Fruit fly (Drosophila melanogaster): Measurements from ENCODE around the gene Orct.
A peak's percentile ranks its signal among the peaks of the same experiment; 100 is the strongest.

The Orct gene

dm6 chr3R:24252494-24252893 lies 23.6 kb upstream of the Orct start, which contains the start of gene beta-PheRS (continued):
- TF ChIP-seq cato (GFP tag; optimal IDR thresholded peaks at IDR 0.05; ENCODE audit: borderline replicate concordance) (peak; percentile 11), sd (tag; optimal IDR thresholded peaks at IDR 0.05) (no peak), Xrp1 (GFP tag; IDR thresholded peaks at IDR 0.05) (0 out of 2 replicates have a peak, but pooled peaks have one; percentile 27), vnd (GFP tag; IDR thresholded peaks at IDR 0.05; ENCODE audit: partially characterized antibody) (peak; percentile 90), trem (tag; optimal IDR thresholded peaks at IDR 0.05) (peak; percentile 82), BEAF-32 (GFP tag; optimal IDR thresholded peaks at IDR 0.05) (peak; percentile 95), pzg (GFP tag; optimal IDR thresholded peaks at IDR 0.05) (peak; percentile 99), Mad (GFP tag; optimal IDR thresholded peaks at IDR 0.05) (peak; percentile 68), CG4617 (GFP tag; optimal IDR thresholded peaks at IDR 0.05; ENCODE audit: borderline replicate concordance) (peak; percentile 90), Sry-δ (GFP tag; optimal IDR thresholded peaks at IDR 0.05) (peak; percentile 81), Nf-YC (tag; optimal IDR thresholded peaks at IDR 0.05) (no peak), Atf3 (GFP tag; optimal IDR thresholded peaks at IDR 0.05) (peak; percentile 2), luna (GFP tag; optimal IDR thresholded peaks at IDR 0.05) (peak; percentile 30), Eip74EF (GFP tag; optimal IDR thresholded peaks at IDR 0.05) (no peak), CG18476 (GFP tag; optimal IDR thresholded peaks at IDR 0.05) (peak; percentile 4), HmgZ (tag; optimal IDR thresholded peaks at IDR 0.05) (peak; percentile 88), CG2889 (GFP tag; IDR thresholded peaks at IDR 0.05) (no peak), CG17186 (GFP tag; optimal IDR thresholded peaks at IDR 0.05) (peak; percentile 53), Nf-YB (GFP tag; optimal IDR thresholded peaks at IDR 0.05) (no peak), CG7786 (GFP tag; optimal IDR thresholded peaks at IDR 0.05) (peak; percentile 48), CG11247 (GFP tag; IDR thresholded peaks at IDR 0.05) (peak; percentile 32; the same call in 1 of the 2 replicates), fd3F (GFP tag; optimal IDR thresholded peaks at IDR 0.05) (peak; percentile 19), CG31224 (GFP tag; IDR thresholded peaks at IDR 0.05) (no peak), CG10979 (tag; optimal IDR thresholded peaks at IDR 0.05) (peak; percentile 42), row (GFP tag; IDR thresholded peaks at IDR 0.05) (peak; percentile 91), Trl (optimal IDR thresholded peaks at IDR 0.05) (no peak), Trl (GFP tag; optimal IDR thresholded peaks at IDR 0.05) (peak; percentile 60), CG13296 (GFP tag; optimal IDR thresholded peaks at IDR 0.05) (no peak), CG6175 (GFP tag; IDR thresholded peaks at IDR 0.05) (0 out of 3 replicates have a peak, but pooled peaks have one; percentile 14), CG11085 (GFP tag; IDR thresholded peaks at IDR 0.05) (peak; percentile 29; the same call in 1 of the 2 replicates), NFAT (GFP tag; IDR thresholded peaks at IDR 0.05) (peak; percentile 77), CG34422 (GFP tag; IDR thresholded peaks at IDR 0.05) (peak; percentile 92), cad (GFP tag; optimal IDR thresholded peaks at IDR 0.05) (no peak), CG10321 (GFP tag; IDR thresholded peaks at IDR 0.05) (peak; percentile 19; the same call in 1 of the 2 replicates), B-H2 (GFP tag; optimal IDR thresholded peaks at IDR 0.05) (no peak), Ets97D (GFP tag; optimal IDR thresholded peaks at IDR 0.05) (peak; percentile 91), Adf1 (GFP tag; IDR thresholded peaks at IDR 0.05) (peak; percentile 59), CG2712 (tag; optimal IDR thresholded peaks at IDR 0.05) (peak; percentile 91), Nf-YA (GFP tag; IDR thresholded peaks at IDR 0.05) (peak; percentile 34; the same call in 1 of the 2 replicates), ato (GFP tag; IDR thresholded peaks at IDR 0.05; ENCODE audit: partially characterized antibody) (peak; percentile 90), CG30020 (tag; optimal IDR thresholded peaks at IDR 0.05) (peak; percentile 92), CG30403 (GFP tag; optimal IDR thresholded peaks at IDR 0.05) (peak; percentile 61), CG11398 (GFP tag; optimal IDR thresholded peaks at IDR 0.05) (no peak), CG42726 (GFP tag; IDR thresholded peaks at IDR 0.05; ENCODE audit: partially characterized antibody) (peak; percentile 97), fu2 (GFP tag; optimal IDR thresholded peaks at IDR 0.05) (peak; percentile 33), inv (GFP tag; IDR thresholded peaks at IDR 0.05; ENCODE audit: partially characterized antibody) (peak; percentile 92), da (GFP tag; optimal IDR thresholded peaks at IDR 0.05) (no peak), hb (GFP tag; IDR thresholded peaks at IDR 0.05; ENCODE audit: partially characterized antibody) (peak; percentile 78), Ets65A (GFP tag) (peak; percentile 94), Dad (GFP tag; optimal IDR thresholded peaks at IDR 0.05) (peak; percentile 18), CG2678 (tag; optimal IDR thresholded peaks at IDR 0.05) (no peak)
